Worm (Caenorhabditis elegans) whole organism, midembryonic: ENCODE measurements around the gene str-113.

ENCODE experiments used
- T22C8.4 ChIP-seq: fragments of 200-800 bp; sonication (Bioruptor generic); IDR thresholded peaks from 2 replicates; pipeline ENCODE4 v1.3.6; 2022; ENCODE audit warnings: missing genetic modification characterization, missing compliant biosample characterization
- cog-1 ChIP-seq: sonication (generic microtip); optimal IDR thresholded peaks from 2 replicates; lab custom pipeline; 2016; ENCODE audit warnings: missing genetic modification characterization, missing compliant biosample characterization
- flt-1 ChIP-seq: fragments of 200-800 bp; sonication (Bioruptor generic); IDR thresholded peaks from 2 replicates; pipeline ENCODE4 v1.3.6; 2022; ENCODE audit warnings: missing genetic modification characterization, missing compliant biosample characterization
- klf-2 ChIP-seq: fragments of 200-800 bp; sonication (Bioruptor generic); conservative IDR thresholded peaks from 2 replicates; pipeline ENCODE4 v1.3.6; 2022; ENCODE audit warnings: missing genetic modification reagents, missing genetic modification characterization, missing compliant biosample characterization
- med-1 ChIP-seq: sonication (generic microtip); optimal IDR thresholded peaks from 2 replicates; lab custom pipeline; 2017; ENCODE audit warnings: missing genetic modification characterization, mild to moderate bottlenecking, missing compliant biosample characterization, antibody characterized with exemption, missing genetic modification reagents; ENCODE audit not compliant: insufficient read depth
- ref-1 ChIP-seq: fragments of 200-800 bp; sonication (Bioruptor generic); conservative IDR thresholded peaks from 2 replicates; pipeline ENCODE4 v1.3.6; 2022; ENCODE audit warnings: missing genetic modification reagents, missing genetic modification characterization, missing compliant biosample characterization
- tab-1 ChIP-seq: fragments of 200-800 bp; sonication (Bioruptor generic); IDR thresholded peaks from 2 replicates; pipeline ENCODE4 v1.3.6; 2022; ENCODE audit warnings: missing genetic modification characterization, missing compliant biosample characterization
- ztf-23 ChIP-seq: fragments of 200-800 bp; sonication (Bioruptor generic); IDR thresholded peaks from 2 replicates; pipeline ENCODE4 v1.3.6; 2022; ENCODE audit warnings: missing genetic modification reagents, missing genetic modification characterization, missing compliant biosample characterization
- ztf-29 ChIP-seq: fragments of 200-800 bp; sonication (Bioruptor generic); IDR thresholded peaks from 2 replicates; pipeline ENCODE4 v1.3.6; 2022; ENCODE audit warnings: missing genetic modification reagents, missing genetic modification characterization, missing compliant biosample characterization

Gene str-113

DNA sequence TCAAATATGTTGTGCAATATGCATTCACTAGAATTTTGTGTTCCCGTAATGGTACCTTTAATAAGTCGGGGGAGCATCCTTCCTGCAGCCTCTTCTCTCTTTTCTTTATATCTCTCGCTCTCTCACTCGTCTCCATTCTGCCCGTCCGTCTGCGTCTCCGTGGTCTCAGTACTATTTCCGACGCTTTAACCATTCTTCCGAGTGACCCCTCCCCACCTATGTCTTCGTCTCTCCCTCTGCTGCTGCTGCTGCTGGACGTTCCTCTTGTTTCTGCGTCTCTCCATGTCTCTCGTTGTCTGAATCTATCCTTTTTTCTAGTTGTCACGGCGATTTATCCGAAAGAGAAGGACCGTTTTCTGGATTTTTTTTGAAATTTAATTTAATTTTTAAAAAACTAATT lies 37.1 kb upstream of the str-113 start:
- TF ChIP-seq flt-1 (GFP tag; lab: Robert Waterston, UW) (peak; percentile 69; the same call in 1 of the 2 replicates), klf-2 (GFP tag; lab: Robert Waterston, UW) (no peak), cog-1 (peak; percentile 11)

- no peak for TF ChIP-seq klf-2 (GFP tag; lab: Robert Waterston, UW)
- TF ChIP-seq ztf-29 (GFP tag; lab: Robert Waterston, UW) = no peak
- no peak for TF ChIP-seq flt-1 (GFP tag; lab: Robert Waterston, UW)
- TF ChIP-seq med-1 = no peak
- no peak for TF ChIP-seq T22C8.4 (GFP tag; lab: Robert Waterston, UW)
- no peak for TF ChIP-seq cog-1
- TF ChIP-seq ref-1 = no peak
- no peak for TF ChIP-seq ztf-23
- no peak for TF ChIP-seq tab-1 (GFP tag; lab: Robert Waterston, UW)
Observed at ce11 chrV:3702998-3703397, 36.2 kb upstream of the str-113 start.

ce11 chrV:3698497-3698896 lies 31.7 kb upstream of the str-113 start:
- TF ChIP-seq flt-1 (GFP tag; lab: Robert Waterston, UW) (no peak), klf-2 (GFP tag; lab: Robert Waterston, UW) (no peak), tab-1 (GFP tag; lab: Robert Waterston, UW) (no peak), ztf-29 (GFP tag; lab: Robert Waterston, UW) (no peak), ref-1 (no peak), med-1 (no peak), ztf-23 (no peak), cog-1 (no peak), T22C8.4 (GFP tag; lab: Robert Waterston, UW) (no peak)

DNA sequence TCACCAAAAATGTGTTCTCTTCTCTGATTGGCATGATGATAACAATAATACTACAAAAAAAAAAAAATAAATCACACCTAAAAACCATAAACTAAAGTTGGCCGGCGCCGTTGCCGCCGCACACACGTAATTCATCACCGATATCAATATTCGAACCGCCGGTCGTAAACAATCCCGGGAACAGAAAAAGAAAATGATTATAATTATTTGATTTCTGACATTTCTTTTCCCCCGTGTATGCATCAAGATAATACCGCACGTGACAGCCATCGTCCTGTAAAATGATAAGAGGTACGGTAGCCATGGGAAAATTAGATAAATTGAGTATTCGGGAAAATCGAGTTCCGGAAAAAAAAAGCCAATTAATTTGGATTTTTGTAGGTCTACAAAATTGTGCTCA lies 30.3 kb upstream of the str-113 start:
- TF ChIP-seq T22C8.4 (GFP tag; lab: Robert Waterston, UW) = no peak
- TF ChIP-seq ztf-29 (GFP tag; lab: Robert Waterston, UW) = no peak
- no peak for TF ChIP-seq med-1
- TF ChIP-seq ref-1 = no peak
- no peak for TF ChIP-seq tab-1 (GFP tag; lab: Robert Waterston, UW)
- TF ChIP-seq klf-2 (GFP tag; lab: Robert Waterston, UW) = no peak
- no peak for TF ChIP-seq cog-1
- no peak for TF ChIP-seq ztf-23
- TF ChIP-seq flt-1 (GFP tag; lab: Robert Waterston, UW) = no peak

DNA sequence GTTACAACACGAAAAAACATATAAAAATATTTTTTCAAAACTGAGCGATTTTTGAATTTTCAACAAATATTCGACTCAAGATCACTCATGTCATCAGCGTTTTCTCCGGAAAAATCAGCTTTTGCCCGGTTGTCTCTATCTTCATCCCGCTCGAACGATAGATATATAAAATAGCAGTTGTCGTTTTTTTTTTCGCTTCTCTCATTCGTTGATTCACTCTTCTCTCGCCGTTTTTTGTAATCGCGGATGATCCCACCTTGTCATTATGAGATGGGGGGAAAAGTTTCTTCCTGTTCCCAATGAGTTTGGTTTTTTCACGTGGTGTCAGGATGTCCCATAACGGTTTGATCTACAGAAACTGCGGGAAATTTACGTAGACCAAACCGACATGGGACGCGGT lies 28.5 kb upstream of the str-113 start:
- TF ChIP-seq T22C8.4 (GFP tag; lab: Robert Waterston, UW) (no peak), flt-1 (GFP tag; lab: Robert Waterston, UW) (no peak), cog-1 (no peak), tab-1 (GFP tag; lab: Robert Waterston, UW) (no peak), med-1 (no peak), klf-2 (GFP tag; lab: Robert Waterston, UW) (no peak), ztf-29 (GFP tag; lab: Robert Waterston, UW) (no peak), ztf-23 (no peak), ref-1 (no peak)

DNA sequence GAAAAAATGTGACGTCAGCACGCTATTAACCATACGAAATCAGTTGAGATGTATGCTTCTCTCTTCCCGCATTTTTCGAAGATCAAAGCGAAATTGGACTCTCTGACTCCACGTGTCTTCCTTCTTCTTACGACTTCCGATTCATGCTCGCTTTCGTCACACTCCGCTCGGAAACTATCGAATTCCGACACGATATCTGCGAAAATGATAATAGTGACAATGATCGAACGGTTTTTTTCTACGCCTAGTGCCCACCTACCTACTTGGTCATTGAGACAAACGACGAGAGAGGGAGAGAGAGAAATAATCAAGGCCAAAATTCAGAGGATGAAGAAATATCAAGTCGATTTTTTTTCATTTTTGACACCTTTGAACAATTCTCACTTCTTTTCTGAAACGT lies 26.9 kb upstream of the str-113 start:
- TF ChIP-seq flt-1 (GFP tag; lab: Robert Waterston, UW) (no peak), ref-1 (no peak), ztf-29 (GFP tag; lab: Robert Waterston, UW) (no peak), med-1 (no peak), T22C8.4 (GFP tag; lab: Robert Waterston, UW) (no peak), tab-1 (GFP tag; lab: Robert Waterston, UW) (no peak), klf-2 (GFP tag; lab: Robert Waterston, UW) (no peak), cog-1 (no peak), ztf-23 (no peak)

- TF ChIP-seq klf-2 (GFP tag; lab: Robert Waterston, UW) (no peak), flt-1 (GFP tag; lab: Robert Waterston, UW) (no peak), med-1 (no peak), ref-1 (no peak), ztf-23 (no peak), ztf-29 (GFP tag; lab: Robert Waterston, UW) (no peak), tab-1 (GFP tag; lab: Robert Waterston, UW) (no peak), T22C8.4 (GFP tag; lab: Robert Waterston, UW) (no peak), cog-1 (no peak)
Observed at ce11 chrV:3692613-3693012, 25.8 kb upstream of the str-113 start.

DNA sequence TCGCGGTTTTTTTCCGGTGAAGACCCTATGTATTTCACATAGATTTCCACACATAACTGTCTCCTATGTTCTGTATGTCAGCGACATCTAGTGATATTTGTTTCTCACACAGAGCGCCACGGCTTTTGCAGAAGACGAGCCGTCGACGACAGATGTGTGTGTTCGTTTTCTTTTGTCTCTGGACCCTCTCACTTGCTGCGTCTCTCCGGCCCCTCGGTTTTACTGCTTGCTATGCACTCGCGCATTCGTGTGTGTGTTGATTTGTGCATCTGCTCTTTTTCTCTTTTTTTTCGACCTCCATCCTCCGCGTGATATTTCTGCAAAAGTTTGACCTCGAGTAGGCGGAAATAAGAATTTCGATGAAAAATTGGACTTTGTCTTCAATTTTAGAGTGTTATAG lies 21.9 kb upstream of the str-113 start:
- TF ChIP-seq ref-1 (no peak), ztf-23 (no peak), med-1 (no peak), tab-1 (GFP tag; lab: Robert Waterston, UW) (no peak), cog-1 (peak; percentile 1)

DNA sequence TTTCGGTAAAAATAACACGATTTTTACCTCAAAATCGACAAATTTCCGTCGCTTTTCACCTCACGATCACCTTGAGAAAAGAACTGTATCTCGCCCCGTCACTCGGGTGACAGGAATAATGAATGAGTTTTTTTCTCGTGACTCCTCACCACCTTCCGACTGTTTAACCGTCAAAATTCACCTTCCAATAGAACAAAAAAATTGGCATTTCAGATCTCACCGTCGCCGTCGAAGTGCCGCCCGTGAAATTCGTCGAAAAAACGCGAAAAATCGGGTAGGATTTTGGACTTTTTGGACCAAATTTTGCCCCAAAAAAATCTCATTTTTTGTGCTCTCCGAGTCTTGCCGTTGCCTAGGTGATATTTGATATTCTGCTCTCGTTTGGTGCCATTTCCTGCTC lies 20.1 kb upstream of the str-113 start, which contains the start of gene unc-132:
unc-132 (plus strand) TSS at position 208 of the 400 bp plus-strand sequence.
- TF ChIP-seq cog-1 = no peak
- no peak for TF ChIP-seq flt-1 (GFP tag; lab: Robert Waterston, UW)
- TF ChIP-seq ref-1 = no peak
- TF ChIP-seq ztf-29 (GFP tag; lab: Robert Waterston, UW) = no peak
- TF ChIP-seq ztf-23 = no peak
- no peak for TF ChIP-seq tab-1 (GFP tag; lab: Robert Waterston, UW)
- TF ChIP-seq klf-2 (GFP tag; lab: Robert Waterston, UW) = no peak
- no peak for TF ChIP-seq T22C8.4 (GFP tag; lab: Robert Waterston, UW)
- TF ChIP-seq med-1 = no peak

DNA sequence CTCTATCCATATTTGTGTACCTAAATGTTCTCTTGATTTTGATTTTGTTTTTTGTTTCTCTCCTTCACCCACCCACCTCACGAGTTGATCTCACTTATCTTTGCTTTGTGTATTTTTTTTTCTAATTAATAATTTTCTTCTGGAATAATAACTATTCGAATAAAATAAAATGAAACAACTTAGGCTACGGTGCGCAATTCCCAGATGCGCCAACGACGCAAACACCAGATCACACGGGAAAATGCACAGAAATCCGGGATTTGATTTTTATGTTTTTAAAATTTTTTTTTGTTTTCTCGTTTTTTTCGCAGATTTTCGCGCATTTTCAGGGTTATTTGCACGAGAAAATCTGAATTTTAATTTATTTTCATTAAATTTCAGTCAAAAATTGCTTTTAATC lies 19.5 kb upstream of the str-113 start:
- no peak for TF ChIP-seq klf-2 (GFP tag; lab: Robert Waterston, UW)
- TF ChIP-seq ref-1 = no peak
- no peak for TF ChIP-seq ztf-29 (GFP tag; lab: Robert Waterston, UW)
- TF ChIP-seq ztf-23 = no peak
- TF ChIP-seq tab-1 (GFP tag; lab: Robert Waterston, UW) = no peak
- no peak for TF ChIP-seq flt-1 (GFP tag; lab: Robert Waterston, UW)

DNA sequence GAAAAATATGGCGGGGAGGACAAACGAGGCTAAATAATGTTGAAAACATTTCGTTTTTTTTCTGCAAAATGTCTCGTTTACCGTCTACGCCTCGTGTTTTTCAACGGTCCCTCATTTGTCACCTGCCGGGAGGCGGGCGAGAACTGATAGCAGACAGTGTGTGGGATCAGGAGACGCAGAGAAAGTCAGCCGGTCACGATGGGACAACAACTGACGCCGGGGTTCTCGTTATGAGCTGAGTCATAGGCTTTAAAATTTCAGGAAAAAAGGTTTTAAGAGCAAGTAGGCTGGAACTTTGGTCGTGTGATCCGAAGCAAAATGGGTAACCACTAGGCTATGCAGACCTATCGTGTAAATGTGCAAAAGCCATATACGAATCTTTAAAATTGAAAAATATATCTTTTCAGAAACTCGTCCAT lies 19.0 kb upstream of the str-113 start, which contains the start of gene W08A12.2:
W08A12.2 (minus strand) TSS at position 103 of the 419 bp plus-strand sequence.
- 0 out of 2 replicates have a peak, but pooled peaks have one; percentile 27 for TF ChIP-seq tab-1 (GFP tag; lab: Robert Waterston, UW)
- TF ChIP-seq flt-1 (GFP tag; lab: Robert Waterston, UW) = no peak
- no peak for TF ChIP-seq T22C8.4 (GFP tag; lab: Robert Waterston, UW)
